Worm (Caenorhabditis elegans) whole organism, midembryonic: ENCODE data around the gene Y59H11AR.4.

Experiments
- T22C8.4 ChIP-seq: fragments of 200-800 bp; sonication (Bioruptor generic); IDR thresholded peaks from 2 replicates; pipeline ENCODE4 v1.3.6; 2022; ENCODE audit warnings: missing genetic modification characterization, missing compliant biosample characterization
- cog-1 ChIP-seq: sonication (generic microtip); optimal IDR thresholded peaks from 2 replicates; lab custom pipeline; 2016; ENCODE audit warnings: missing genetic modification characterization, missing compliant biosample characterization
- flt-1 ChIP-seq: fragments of 200-800 bp; sonication (Bioruptor generic); IDR thresholded peaks from 2 replicates; pipeline ENCODE4 v1.3.6; 2022; ENCODE audit warnings: missing genetic modification characterization, missing compliant biosample characterization
- klf-2 ChIP-seq: fragments of 200-800 bp; sonication (Bioruptor generic); conservative IDR thresholded peaks from 2 replicates; pipeline ENCODE4 v1.3.6; 2022; ENCODE audit warnings: missing genetic modification reagents, missing genetic modification characterization, missing compliant biosample characterization
- med-1 ChIP-seq: sonication (generic microtip); optimal IDR thresholded peaks from 2 replicates; lab custom pipeline; 2017; ENCODE audit warnings: missing genetic modification characterization, mild to moderate bottlenecking, missing compliant biosample characterization, antibody characterized with exemption, missing genetic modification reagents; ENCODE audit not compliant: insufficient read depth
- ref-1 ChIP-seq: fragments of 200-800 bp; sonication (Bioruptor generic); conservative IDR thresholded peaks from 2 replicates; pipeline ENCODE4 v1.3.6; 2022; ENCODE audit warnings: missing genetic modification reagents, missing genetic modification characterization, missing compliant biosample characterization
- tab-1 ChIP-seq: fragments of 200-800 bp; sonication (Bioruptor generic); IDR thresholded peaks from 2 replicates; pipeline ENCODE4 v1.3.6; 2022; ENCODE audit warnings: missing genetic modification characterization, missing compliant biosample characterization
- ztf-23 ChIP-seq: fragments of 200-800 bp; sonication (Bioruptor generic); IDR thresholded peaks from 2 replicates; pipeline ENCODE4 v1.3.6; 2022; ENCODE audit warnings: missing genetic modification reagents, missing genetic modification characterization, missing compliant biosample characterization
- ztf-29 ChIP-seq: fragments of 200-800 bp; sonication (Bioruptor generic); IDR thresholded peaks from 2 replicates; pipeline ENCODE4 v1.3.6; 2022; ENCODE audit warnings: missing genetic modification reagents, missing genetic modification characterization, missing compliant biosample characterization

Y59H11AR.4 gene

ce11 chrIV:8608204-8608603 is 7.6 kb upstream of the Y59H11AR.4 start:
- TF ChIP-seq ref-1 (GFP tag; lab: Robert Waterston, UW) (no peak), med-1 (GFP tag; lab: Kevin White, UChicago) (no peak), flt-1 (no peak), ztf-29 (GFP tag; lab: Robert Waterston, UW) (no peak), cog-1 (no peak), ztf-23 (GFP tag; lab: Robert Waterston, UW) (no peak), T22C8.4 (GFP tag; lab: Robert Waterston, UW) (no peak), tab-1 (GFP tag; lab: Robert Waterston, UW) (no peak), klf-2 (no peak)

- TF ChIP-seq ztf-23 (GFP tag; lab: Robert Waterston, UW) (no peak), klf-2 (no peak), ztf-29 (GFP tag; lab: Robert Waterston, UW) (no peak), cog-1 (no peak), flt-1 (no peak), ref-1 (GFP tag; lab: Robert Waterston, UW) (no peak), T22C8.4 (GFP tag; lab: Robert Waterston, UW) (no peak), tab-1 (GFP tag; lab: Robert Waterston, UW) (no peak), med-1 (GFP tag; lab: Kevin White, UChicago) (no peak)
Observed at ce11 chrIV:8605217-8605616, 4.7 kb upstream of the Y59H11AR.4 start.

- TF ChIP-seq flt-1 (no peak), ref-1 (GFP tag; lab: Robert Waterston, UW) (no peak), klf-2 (no peak), med-1 (GFP tag; lab: Kevin White, UChicago) (no peak), tab-1 (GFP tag; lab: Robert Waterston, UW) (no peak), T22C8.4 (GFP tag; lab: Robert Waterston, UW) (no peak)
Observed at ce11 chrIV:8602877-8603276, 2.3 kb upstream of the Y59H11AR.4 start, which contains the start of gene Y59H11AR.10. Gene Y59H11AR.10, plus strand, starts transcription at chrIV:8603177.

ce11 chrIV:8597504-8597903 is 3.1 kb downstream of the Y59H11AR.4 start:
- TF ChIP-seq flt-1 (no peak), med-1 (GFP tag; lab: Kevin White, UChicago) (no peak), ztf-23 (GFP tag; lab: Robert Waterston, UW) (no peak), tab-1 (GFP tag; lab: Robert Waterston, UW) (no peak), klf-2 (no peak), T22C8.4 (GFP tag; lab: Robert Waterston, UW) (no peak), cog-1 (no peak), ref-1 (GFP tag; lab: Robert Waterston, UW) (no peak), ztf-29 (GFP tag; lab: Robert Waterston, UW) (no peak)

ce11 chrIV:8595767-8596166 is 4.8 kb downstream of the Y59H11AR.4 start, which contains the start of gene clec-181:
Gene clec-181, plus strand, starts transcription at chrIV:8596067.
- TF ChIP-seq cog-1 (no peak), ztf-23 (GFP tag; lab: Robert Waterston, UW) (no peak), ztf-29 (GFP tag; lab: Robert Waterston, UW) (no peak), klf-2 (no peak), ref-1 (GFP tag; lab: Robert Waterston, UW) (no peak), med-1 (GFP tag; lab: Kevin White, UChicago) (no peak), flt-1 (no peak), T22C8.4 (GFP tag; lab: Robert Waterston, UW) (no peak), tab-1 (GFP tag; lab: Robert Waterston, UW) (no peak)

ce11 chrIV:8595317-8595716 is 5.2 kb downstream of the Y59H11AR.4 start, which contains the start of gene Y59H11AR.3:
Gene Y59H11AR.3, minus strand, starts transcription at chrIV:8595417.
- no peak for TF ChIP-seq T22C8.4 (GFP tag; lab: Robert Waterston, UW)
- no peak for TF ChIP-seq cog-1

ce11 chrIV:8587605-8588004 is 13.0 kb downstream of the Y59H11AR.4 start:
- TF ChIP-seq med-1 (GFP tag; lab: Kevin White, UChicago), result no peak
- TF ChIP-seq ztf-29 (GFP tag; lab: Robert Waterston, UW), result no peak
- no peak for TF ChIP-seq klf-2
- TF ChIP-seq ztf-23 (GFP tag; lab: Robert Waterston, UW), result no peak
- no peak for TF ChIP-seq T22C8.4 (GFP tag; lab: Robert Waterston, UW)
- no peak for TF ChIP-seq ref-1 (GFP tag; lab: Robert Waterston, UW)
- TF ChIP-seq tab-1 (GFP tag; lab: Robert Waterston, UW), result no peak
- TF ChIP-seq cog-1, result no peak
- TF ChIP-seq flt-1, result no peak

- TF ChIP-seq ztf-29 (GFP tag; lab: Robert Waterston, UW) (no peak), T22C8.4 (GFP tag; lab: Robert Waterston, UW) (no peak), ztf-23 (GFP tag; lab: Robert Waterston, UW) (no peak), cog-1 (no peak), ref-1 (GFP tag; lab: Robert Waterston, UW) (no peak)
Observed at ce11 chrIV:8587057-8587456, 13.5 kb downstream of the Y59H11AR.4 start.

- TF ChIP-seq T22C8.4 (GFP tag; lab: Robert Waterston, UW) (no peak), ztf-23 (GFP tag; lab: Robert Waterston, UW) (no peak), ref-1 (GFP tag; lab: Robert Waterston, UW) (no peak), tab-1 (GFP tag; lab: Robert Waterston, UW) (no peak), klf-2 (no peak), cog-1 (no peak), ztf-29 (GFP tag; lab: Robert Waterston, UW) (no peak), flt-1 (no peak), med-1 (GFP tag; lab: Kevin White, UChicago) (no peak)
Observed at ce11 chrIV:8585076-8586033, 15.2 kb downstream of the Y59H11AR.4 start, which contains the start of gene catp-7. Gene catp-7, plus strand, starts transcription at chrIV:8585983.
